Worm (Caenorhabditis elegans): ENCODE measurements around the gene R144.10.

Gene R144.10

ce11 chrIII:5018116-5018689 is 16.1 kb upstream of the R144.10 start, which contains the start of gene wip-1:
TSS of gene wip-1 (plus strand) at chrIII:5018639.
- peak; percentile 77 for TF ChIP-seq cnd-1 (tag; optimal IDR thresholded peaks at IDR 0.05)
- TF ChIP-seq blmp-1 (tag; optimal IDR thresholded peaks at IDR 0.05) = peak; percentile 25
- peak; percentile 95 for TF ChIP-seq nhr-237 (tag; optimal IDR thresholded peaks at IDR 0.05)
- peak; percentile 63 for TF ChIP-seq elt-1 (tag; optimal IDR thresholded peaks at IDR 0.05; ENCODE audit: borderline replicate concordance, insufficient read depth)
- peak; percentile 98 for TF ChIP-seq mep-1 (tag; optimal IDR thresholded peaks at IDR 0.05)
- peak; percentile 8 for TF ChIP-seq sem-2 (GFP tag; optimal IDR thresholded peaks at IDR 0.05)
- peak; percentile 87 for TF ChIP-seq mls-2 (tag; optimal IDR thresholded peaks at IDR 0.05)
- no peak for TF ChIP-seq flh-1 (GFP tag; optimal IDR thresholded peaks at IDR 0.05)
- TF ChIP-seq pha-4 (tag; optimal IDR thresholded peaks at IDR 0.05) = peak; percentile 98
- TF ChIP-seq snpc-4 (tag; optimal IDR thresholded peaks at IDR 0.05) = no peak
- peak; percentile 47 for TF ChIP-seq unc-62 (GFP tag; optimal IDR thresholded peaks at IDR 0.05)
- TF ChIP-seq sptf-1 (tag; optimal IDR thresholded peaks at IDR 0.05) = peak; percentile 93
- peak; percentile 17 for TF ChIP-seq nhr-76 (tag; optimal IDR thresholded peaks at IDR 0.05)
- peak; percentile 84 for TF ChIP-seq M03D4.4 (tag; optimal IDR thresholded peaks at IDR 0.05)
- peak; percentile 64 for TF ChIP-seq ceh-39 (tag; optimal IDR thresholded peaks at IDR 0.05)
- peak; percentile 88 for TF ChIP-seq drap-1 (GFP tag; optimal IDR thresholded peaks at IDR 0.05)
- peak; percentile 32 for TF ChIP-seq elt-3 (tag; optimal IDR thresholded peaks at IDR 0.05)
- TF ChIP-seq bed-3 (GFP tag; optimal IDR thresholded peaks at IDR 0.05) = no peak
- peak; percentile 4 for TF ChIP-seq tbx-8 (GFP tag; optimal IDR thresholded peaks at IDR 0.05)
- TF ChIP-seq mab-5 (tag; optimal IDR thresholded peaks at IDR 0.05) = peak; percentile 38
- no peak for TF ChIP-seq nhr-2 (tag; optimal IDR thresholded peaks at IDR 0.05)
- TF ChIP-seq lin-32 (GFP tag; optimal IDR thresholded peaks at IDR 0.05) = peak; percentile 32
- TF ChIP-seq ceh-83 (GFP tag; optimal IDR thresholded peaks at IDR 0.05) = peak; percentile 69
- peak; percentile 75 for TF ChIP-seq unc-120 (tag; optimal IDR thresholded peaks at IDR 0.05; ENCODE audit: poor library complexity, severe bottlenecking)
- peak; percentile 61 for TF ChIP-seq ceh-43 (GFP tag; optimal IDR thresholded peaks at IDR 0.05)
- peak; percentile 90 for TF ChIP-seq lsy-2 (tag; optimal IDR thresholded peaks at IDR 0.05)
- TF ChIP-seq ces-1 (GFP tag; optimal IDR thresholded peaks at IDR 0.05) = peak; percentile 51
- peak; percentile 93 for TF ChIP-seq ham-2 (GFP tag; optimal IDR thresholded peaks at IDR 0.05)
- peak; percentile 61 for TF ChIP-seq unc-39 (tag; optimal IDR thresholded peaks at IDR 0.05)
- peak; percentile 99 for TF ChIP-seq lin-13 (tag; optimal IDR thresholded peaks at IDR 0.05)
- peak; percentile 88 for TF ChIP-seq ztf-11 (tag; optimal IDR thresholded peaks at IDR 0.05)
- TF ChIP-seq zip-8 (tag; optimal IDR thresholded peaks at IDR 0.05) = no peak
- TF ChIP-seq nhr-12 (tag; optimal IDR thresholded peaks at IDR 0.05) = peak; percentile 67
- TF ChIP-seq nhr-28 (tag; optimal IDR thresholded peaks at IDR 0.05) = peak; percentile 49
- TF ChIP-seq hlh-1 (tag; optimal IDR thresholded peaks at IDR 0.05) = peak; percentile 54

ce11 chrIII:5017550-5017949 is 15.4 kb upstream of the R144.10 start, which contains the start of gene larp-1:
TSS of gene larp-1 (minus strand) at chrIII:5017650.
- TF ChIP-seq mep-1 (tag; optimal IDR thresholded peaks at IDR 0.05) = no peak
- TF ChIP-seq unc-62 (GFP tag; optimal IDR thresholded peaks at IDR 0.05) = no peak
- TF ChIP-seq sem-2 (GFP tag; optimal IDR thresholded peaks at IDR 0.05) = no peak
- no peak for TF ChIP-seq ceh-39 (tag; optimal IDR thresholded peaks at IDR 0.05)
- TF ChIP-seq lsy-2 (tag; optimal IDR thresholded peaks at IDR 0.05) = no peak
- no peak for TF ChIP-seq ceh-83 (GFP tag; optimal IDR thresholded peaks at IDR 0.05)
- no peak for TF ChIP-seq sptf-1 (tag; optimal IDR thresholded peaks at IDR 0.05)
- no peak for TF ChIP-seq ham-2 (GFP tag; optimal IDR thresholded peaks at IDR 0.05)
- no peak for TF ChIP-seq zip-8 (tag; optimal IDR thresholded peaks at IDR 0.05)

ce11 chrIII:5013915-5014346 is 11.8 kb upstream of the R144.10 start:
- TF ChIP-seq snpc-4 (tag; optimal IDR thresholded peaks at IDR 0.05) (no peak), elt-3 (tag; optimal IDR thresholded peaks at IDR 0.05) (no peak), ham-2 (GFP tag; optimal IDR thresholded peaks at IDR 0.05) (peak; percentile 88), blmp-1 (tag; optimal IDR thresholded peaks at IDR 0.05) (peak; percentile 26), zip-8 (tag; optimal IDR thresholded peaks at IDR 0.05) (peak; percentile 2), flh-1 (GFP tag; optimal IDR thresholded peaks at IDR 0.05) (no peak), hlh-1 (tag; optimal IDR thresholded peaks at IDR 0.05) (peak; percentile 74), mls-2 (tag; optimal IDR thresholded peaks at IDR 0.05) (peak; percentile 84), M03D4.4 (tag; optimal IDR thresholded peaks at IDR 0.05) (peak; percentile 67), bed-3 (GFP tag; optimal IDR thresholded peaks at IDR 0.05) (no peak), drap-1 (GFP tag; optimal IDR thresholded peaks at IDR 0.05) (peak; percentile 77), lsy-2 (tag; optimal IDR thresholded peaks at IDR 0.05) (peak; percentile 69), nhr-237 (tag; optimal IDR thresholded peaks at IDR 0.05) (peak; percentile 63), nhr-76 (tag; optimal IDR thresholded peaks at IDR 0.05) (no peak), ceh-43 (GFP tag; optimal IDR thresholded peaks at IDR 0.05) (peak; percentile 3), ceh-39 (tag; optimal IDR thresholded peaks at IDR 0.05) (peak; percentile 72), sptf-1 (tag; optimal IDR thresholded peaks at IDR 0.05) (peak; percentile 52), ceh-83 (GFP tag; optimal IDR thresholded peaks at IDR 0.05) (no peak), ztf-11 (tag; optimal IDR thresholded peaks at IDR 0.05) (peak; percentile 78), cnd-1 (tag; optimal IDR thresholded peaks at IDR 0.05) (peak; percentile 68), tbx-8 (GFP tag; optimal IDR thresholded peaks at IDR 0.05) (peak; percentile 7), mep-1 (tag; optimal IDR thresholded peaks at IDR 0.05) (peak; percentile 89), nhr-2 (tag; optimal IDR thresholded peaks at IDR 0.05) (peak; percentile 61), ces-1 (GFP tag; optimal IDR thresholded peaks at IDR 0.05) (peak; percentile 97), lin-13 (tag; optimal IDR thresholded peaks at IDR 0.05) (peak; percentile 16), unc-62 (GFP tag; optimal IDR thresholded peaks at IDR 0.05) (peak; percentile 94), elt-1 (tag; optimal IDR thresholded peaks at IDR 0.05; ENCODE audit: borderline replicate concordance, insufficient read depth) (no peak), nhr-12 (tag; optimal IDR thresholded peaks at IDR 0.05) (no peak), pha-4 (tag; optimal IDR thresholded peaks at IDR 0.05) (peak; percentile 47), unc-120 (tag; optimal IDR thresholded peaks at IDR 0.05; ENCODE audit: poor library complexity, severe bottlenecking) (peak; percentile 97)
